Worm (Caenorhabditis elegans) whole organism, early embryonic: ENCODE results near the gene uso-1.

Experiments
- B0310.2 ChIP-seq: sonication (generic microtip); optimal IDR thresholded peaks from 2 replicates; lab custom pipeline; 2016; ENCODE audit warnings: mild to moderate bottlenecking, missing genetic modification characterization, missing compliant biosample characterization
- F13C5.2 ChIP-seq: sonication (generic microtip); optimal IDR thresholded peaks from 2 replicates; lab custom pipeline; 2017; ENCODE audit warnings: mild to moderate bottlenecking, missing genetic modification characterization, inconsistent platforms, missing compliant biosample characterization
- aly-1 ChIP-seq: sonication (generic microtip); optimal IDR thresholded peaks from 2 replicates; lab custom pipeline; 2016; ENCODE audit warnings: missing genetic modification characterization, missing compliant biosample characterization
- ama-1 ChIP-seq: fragments of 150-350 bp; optimal IDR thresholded peaks from 2 replicates; lab custom pipeline; 2014
- ets-7 ChIP-seq: sonication (generic microtip); optimal IDR thresholded peaks from 2 replicates; lab custom pipeline; 2016; ENCODE audit warnings: missing genotype, missing genetic modification characterization, missing compliant biosample characterization
- flt-1 ChIP-seq: fragments of 200-800 bp; sonication (Bioruptor generic); IDR thresholded peaks from 2 replicates; pipeline ENCODE4 v1.3.6; 2022; ENCODE audit warnings: missing genetic modification characterization, missing compliant biosample characterization
- hmg-4 ChIP-seq: fragments of 200-800 bp; sonication (Bioruptor generic); optimal IDR thresholded peaks from 2 replicates; lab custom pipeline; 2018; ENCODE audit warnings: mild to moderate bottlenecking, missing genetic modification characterization, missing compliant biosample characterization
- scrt-1 ChIP-seq: fragments of 200-800 bp; sonication (Bioruptor generic); IDR thresholded peaks from 2 replicates; pipeline ENCODE4 v1.3.6; 2022; ENCODE audit warnings: missing genetic modification characterization, missing compliant biosample characterization
- sea-1 ChIP-seq: fragments of 200-800 bp; sonication (Bioruptor generic); conservative IDR thresholded peaks from 2 replicates; pipeline ENCODE4 v1.3.6; 2022; ENCODE audit warnings: missing genetic modification characterization, missing compliant biosample characterization

- no peak for TF ChIP-seq aly-1
- no peak for TF ChIP-seq ama-1
- no peak for TF ChIP-seq ets-7 (tag; lab: Kevin White, UChicago)
- no peak for TF ChIP-seq flt-1 (GFP tag; lab: Robert Waterston, UW)
- TF ChIP-seq sea-1 = no peak
- TF ChIP-seq B0310.2 = no peak
- no peak for TF ChIP-seq hmg-4 (GFP tag; lab: Kevin White, UChicago)
- no peak for TF ChIP-seq scrt-1 (GFP tag; lab: Robert Waterston, UW)
- no peak for TF ChIP-seq F13C5.2 (tag; lab: Kevin White, UChicago)
Observed at ce11 chrIV:13487019-13487418, 32.4 kb upstream of the uso-1 start.
